Fruit fly (Drosophila melanogaster): ENCODE results near the gene CG13077.

Gene CG13077

DNA sequence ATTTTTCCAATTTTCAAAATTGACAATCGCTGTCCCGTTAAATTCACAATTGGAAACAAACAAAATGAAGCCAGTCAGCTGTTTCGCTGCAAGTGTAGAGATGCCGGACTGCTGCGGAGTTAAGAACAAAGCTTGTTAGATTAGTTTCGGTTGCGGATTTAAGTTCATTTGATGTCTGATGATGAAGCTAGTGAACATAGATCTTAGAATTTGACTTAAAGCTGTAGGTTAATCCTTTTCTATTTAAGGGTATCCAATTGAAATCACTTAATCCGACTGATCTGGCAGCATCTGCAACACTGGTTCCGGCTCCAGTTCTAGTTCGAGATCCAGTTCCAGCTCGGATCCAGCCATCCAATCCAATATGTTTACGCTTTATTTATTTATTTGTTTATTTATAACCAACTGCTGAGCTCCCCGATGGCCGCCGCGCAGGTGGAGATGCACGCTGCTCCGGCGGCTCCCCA is 18.3 kb downstream of the CG13077 start, which contains the start of the genes PCNA2 and CG10366 (continued):
- peak; percentile 13 for TF ChIP-seq CG10669 (GFP tag; optimal IDR thresholded peaks at IDR 0.05)
- peak; percentile 68 for TF ChIP-seq lz (GFP tag; optimal IDR thresholded peaks at IDR 0.05)
- no peak for TF ChIP-seq CG11294 (GFP tag; IDR thresholded peaks at IDR 0.05)
- peak; percentile 42 for TF ChIP-seq Ets21C (GFP tag; optimal IDR thresholded peaks at IDR 0.05)
- TF ChIP-seq pdm3 (GFP tag; optimal IDR thresholded peaks at IDR 0.05) = peak; percentile 69
- TF ChIP-seq CG11762 (GFP tag; optimal IDR thresholded peaks at IDR 0.05; ENCODE audit: insufficient read depth) = peak; percentile 23
- peak; percentile 74 for TF ChIP-seq Eip78C (GFP tag)
- TF ChIP-seq CG15336 (GFP tag; IDR thresholded peaks at IDR 0.05) = no peak
- no peak for TF ChIP-seq Sox102F (GFP tag; optimal IDR thresholded peaks at IDR 0.05)
- TF ChIP-seq Eip93F (GFP tag; optimal IDR thresholded peaks at IDR 0.05) = no peak
- TF ChIP-seq achi (GFP tag; optimal IDR thresholded peaks at IDR 0.05) = peak; percentile 68
- TF ChIP-seq dac (GFP tag; optimal IDR thresholded peaks at IDR 0.05) = no peak
- peak; percentile 45 for TF ChIP-seq Ets96B (tag; optimal IDR thresholded peaks at IDR 0.05)
- no peak for TF ChIP-seq fd85E (GFP tag; optimal IDR thresholded peaks at IDR 0.05)
- peak; percentile 82 for TF ChIP-seq CG31627 (GFP tag; optimal IDR thresholded peaks at IDR 0.05)
- no peak for TF ChIP-seq vri (GFP tag; optimal IDR thresholded peaks at IDR 0.05)
- TF ChIP-seq CG6276 (GFP tag; optimal IDR thresholded peaks at IDR 0.05) = no peak
- TF ChIP-seq spab (GFP tag; optimal IDR thresholded peaks at IDR 0.05) = no peak
- peak; percentile 46 for TF ChIP-seq CG8319 (GFP tag; optimal IDR thresholded peaks at IDR 0.05)
- no peak for TF ChIP-seq svp (GFP tag)
- TF ChIP-seq CG7368 (GFP tag; optimal IDR thresholded peaks at IDR 0.05) = peak; percentile 47
- peak; percentile 64 for TF ChIP-seq topi (GFP tag; optimal IDR thresholded peaks at IDR 0.05)
- TF ChIP-seq OdsH (GFP tag; optimal IDR thresholded peaks at IDR 0.05) = peak; percentile 69
- peak; percentile 46 for TF ChIP-seq CG34406 (GFP tag; optimal IDR thresholded peaks at IDR 0.05)

- TF ChIP-seq fd59A (GFP tag; optimal IDR thresholded peaks at IDR 0.05) (no peak), CG6276 (GFP tag; optimal IDR thresholded peaks at IDR 0.05) (no peak), svp (GFP tag) (no peak), Blimp-1 (GFP tag; optimal IDR thresholded peaks at IDR 0.05) (no peak), Sox15 (GFP tag; optimal IDR thresholded peaks at IDR 0.05) (peak; percentile 45), pdm3 (GFP tag; optimal IDR thresholded peaks at IDR 0.05) (peak; percentile 55), CG11762 (GFP tag; optimal IDR thresholded peaks at IDR 0.05; ENCODE audit: insufficient read depth) (peak; percentile 5), dsx (GFP tag; optimal IDR thresholded peaks at IDR 0.05; ENCODE audit: poor library complexity, severe bottlenecking) (no peak), Sox14 (GFP tag; optimal IDR thresholded peaks at IDR 0.05) (peak; percentile 59), eg (GFP tag; IDR thresholded peaks at IDR 0.05) (peak; percentile 56), ss (GFP tag; optimal IDR thresholded peaks at IDR 0.05) (no peak), spab (GFP tag; optimal IDR thresholded peaks at IDR 0.05) (no peak), Eip75B (GFP tag; optimal IDR thresholded peaks at IDR 0.05) (peak; percentile 63), CG11294 (GFP tag; IDR thresholded peaks at IDR 0.05) (no peak), achi (GFP tag; optimal IDR thresholded peaks at IDR 0.05) (peak; percentile 23), vri (GFP tag; optimal IDR thresholded peaks at IDR 0.05) (no peak), CG34406 (GFP tag; optimal IDR thresholded peaks at IDR 0.05) (peak; percentile 3), CG6808 (GFP tag; optimal IDR thresholded peaks at IDR 0.05) (no peak), CG4318 (GFP tag; optimal IDR thresholded peaks at IDR 0.05) (no peak), Eip93F (GFP tag; optimal IDR thresholded peaks at IDR 0.05) (no peak), Ets96B (tag; optimal IDR thresholded peaks at IDR 0.05) (peak; percentile 31), CG32006 (GFP tag; optimal IDR thresholded peaks at IDR 0.05) (peak; percentile 41), salr (GFP tag; optimal IDR thresholded peaks at IDR 0.05) (no peak), CG9139 (GFP tag; optimal IDR thresholded peaks at IDR 0.05) (no peak), CG7368 (GFP tag; optimal IDR thresholded peaks at IDR 0.05) (peak; percentile 36), Gug (GFP tag; IDR thresholded peaks at IDR 0.05) (peak; percentile 26; the same call in 1 of the 2 replicates), acj6 (GFP tag; optimal IDR thresholded peaks at IDR 0.05) (peak; percentile 58), OdsH (GFP tag; optimal IDR thresholded peaks at IDR 0.05) (peak; percentile 59), CG3919 (GFP tag; optimal IDR thresholded peaks at IDR 0.05) (peak; percentile 70), net (GFP tag; optimal IDR thresholded peaks at IDR 0.05) (peak; percentile 43), CG10669 (GFP tag; optimal IDR thresholded peaks at IDR 0.05) (peak; percentile 22), CG10631 (GFP tag; optimal IDR thresholded peaks at IDR 0.05) (peak; percentile 45), Lpt (GFP tag; optimal IDR thresholded peaks at IDR 0.05) (peak; percentile 45), CG6163 (GFP tag; IDR thresholded peaks at IDR 0.05) (no peak; the same call in 2 of the 3 replicates), CG8119 (GFP tag; IDR thresholded peaks at IDR 0.05) (peak; percentile 33; the same call in 1 of the 3 replicates)
These were observed 21.0 kb downstream of the CG13077 start, which contains the start of gene Lar for dm6 chr2L:19586436-19587333. Gene Lar (plus strand): TSS chr2L:19586623.

Measured in whole organism, prepupa.